Fruit fly (Drosophila melanogaster) whole organism, embryonic: Measurements from ENCODE around the gene Secp43.
A peak's percentile ranks its signal among the peaks of the same experiment; 100 is the strongest.

ENCODE experiments used
- Antp ChIP-seq: fragments of 200-800 bp; sonication (Bioruptor generic); optimal IDR thresholded peaks from 3 replicates; lab custom pipeline; 2016; ENCODE audit warnings: missing biosample characterization, missing genetic modification characterization
- Atf6 ChIP-seq: fragments of 200-800 bp; sonication (Bioruptor generic); IDR thresholded peaks from 2 replicates; pipeline ENCODE4 v1.3.6; 2022; ENCODE audit warnings: missing biosample characterization, missing genetic modification characterization
- Blimp-1 ChIP-seq: fragments of 200-800 bp; sonication (Bioruptor generic); optimal IDR thresholded peaks from 3 replicates; lab custom pipeline; 2018; ENCODE audit warnings: missing biosample characterization, missing genetic modification characterization, mild to moderate bottlenecking, moderate library complexity, missing genetic modification reagents
- CG10209 ChIP-seq: fragments of 200-800 bp; sonication (Bioruptor generic); optimal IDR thresholded peaks from 3 replicates; lab custom pipeline; 2017; ENCODE audit warnings: missing biosample characterization, mild to moderate bottlenecking, missing genetic modification characterization, missing genetic modification reagents
- CG10267 ChIP-seq: fragments of 200-800 bp; sonication (Bioruptor generic); optimal IDR thresholded peaks from 2 replicates; lab custom pipeline; 2018; ENCODE audit warnings: missing biosample characterization, mild to moderate bottlenecking, missing genetic modification characterization, moderate library complexity
- CG10431 ChIP-seq: fragments of 200-800 bp; sonication (Bioruptor generic); optimal IDR thresholded peaks from 3 replicates; lab custom pipeline; 2018; ENCODE audit warnings: missing biosample characterization, mild to moderate bottlenecking, missing genetic modification characterization
- CG10543 ChIP-seq: fragments of 200-800 bp; sonication (Bioruptor generic); optimal IDR thresholded peaks from 3 replicates; lab custom pipeline; 2017; ENCODE audit warnings: missing biosample characterization, mild to moderate bottlenecking, missing genetic modification characterization, moderate library complexity
- CG1233 ChIP-seq: fragments of 200-800 bp; sonication (Bioruptor generic); optimal IDR thresholded peaks from 4 replicates; lab custom pipeline; 2018; ENCODE audit warnings: missing biosample characterization, mild to moderate bottlenecking, missing genetic modification characterization
- CG13123 ChIP-seq: fragments of 200-800 bp; sonication (Bioruptor generic); optimal IDR thresholded peaks from 2 replicates; lab custom pipeline; 2016; ENCODE audit warnings: missing biosample characterization, missing genetic modification characterization
- CG15011 ChIP-seq: fragments of 200-800 bp; sonication (Bioruptor generic); optimal IDR thresholded peaks from 3 replicates; lab custom pipeline; 2018; ENCODE audit warnings: missing biosample characterization, mild to moderate bottlenecking, missing genetic modification characterization
- CG1602 ChIP-seq: fragments of 200-800 bp; sonication (Bioruptor generic); optimal IDR thresholded peaks from 3 replicates; lab custom pipeline; 2016; ENCODE audit warnings: missing biosample characterization, missing genetic modification characterization
- CG17186 ChIP-seq: fragments of 200-800 bp; sonication (Bioruptor generic); optimal IDR thresholded peaks from 3 replicates; lab custom pipeline; 2017; ENCODE audit warnings: missing biosample characterization, missing genetic modification reagents, missing genetic modification characterization
- CG2116 ChIP-seq: fragments of 200-800 bp; sonication (Bioruptor generic); optimal IDR thresholded peaks from 3 replicates; lab custom pipeline; 2018; ENCODE audit warnings: missing biosample characterization, mild to moderate bottlenecking, missing genetic modification characterization
- CG34224 ChIP-seq: fragments of 200-800 bp; sonication (Bioruptor generic); IDR thresholded peaks from 3 replicates; pipeline ENCODE4 v1.3.6; 2022; ENCODE audit warnings: missing biosample characterization, missing genetic modification characterization; ENCODE audit not compliant: partially characterized antibody
- CG3995 ChIP-seq: fragments of 200-800 bp; sonication (Bioruptor generic); optimal IDR thresholded peaks from 3 replicates; lab custom pipeline; 2016; ENCODE audit warnings: missing biosample characterization, missing genetic modification characterization
- CG4360 ChIP-seq: fragments of 200-800 bp; sonication (Bioruptor generic); IDR thresholded peaks from 2 replicates; pipeline ENCODE4 v1.3.6; 2022; ENCODE audit warnings: missing biosample characterization, missing genetic modification characterization
- CG43689 ChIP-seq: fragments of 200-800 bp; sonication (Bioruptor generic); IDR thresholded peaks from 2 replicates; pipeline ENCODE4 v1.3.6; 2022; ENCODE audit warnings: missing biosample characterization, missing genetic modification characterization
- CG4854 ChIP-seq: fragments of 200-800 bp; sonication (Bioruptor generic); optimal IDR thresholded peaks from 2 replicates; lab custom pipeline; 2016; ENCODE audit warnings: missing biosample characterization, missing genetic modification characterization, inconsistent platforms
- CG5180 ChIP-seq: fragments of 200-800 bp; sonication (Bioruptor generic); optimal IDR thresholded peaks from 3 replicates; lab custom pipeline; 2017; ENCODE audit warnings: missing biosample characterization, missing genetic modification characterization, mild to moderate bottlenecking, moderate library complexity, missing genetic modification reagents
- CG5245 ChIP-seq: fragments of 200-800 bp; sonication (Bioruptor generic); optimal IDR thresholded peaks from 3 replicates; lab custom pipeline; 2016; ENCODE audit warnings: missing biosample characterization, missing genetic modification characterization
- CG6254 ChIP-seq: fragments of 200-800 bp; sonication (Bioruptor generic); optimal IDR thresholded peaks from 3 replicates; lab custom pipeline; 2017; ENCODE audit warnings: mild to moderate bottlenecking, missing biosample characterization, missing genetic modification reagents, missing genetic modification characterization
- CG6689 ChIP-seq: fragments of 200-800 bp; sonication (Bioruptor generic); IDR thresholded peaks from 2 replicates; pipeline ENCODE4 v1.3.6; 2022; ENCODE audit warnings: missing biosample characterization, missing genetic modification characterization
- CG6765 ChIP-seq: fragments of 200-800 bp; sonication (Bioruptor generic); optimal IDR thresholded peaks from 3 replicates; lab custom pipeline; 2017; ENCODE audit warnings: missing biosample characterization, mild to moderate bottlenecking, missing genetic modification characterization
- CG7372 ChIP-seq: fragments of 200-800 bp; sonication (Bioruptor generic); IDR thresholded peaks from 2 replicates; pipeline ENCODE4 v1.3.6; 2022; ENCODE audit warnings: missing biosample characterization, missing genetic modification characterization
- Camta ChIP-seq: fragments of 200-800 bp; sonication (Bioruptor generic); optimal IDR thresholded peaks from 2 replicates; lab custom pipeline; 2016; ENCODE audit warnings: missing biosample characterization, missing genetic modification characterization
- CoRest ChIP-seq: fragments of 200-800 bp; sonication (Bioruptor generic); optimal IDR thresholded peaks from 3 replicates; lab custom pipeline; 2018; ENCODE audit warnings: missing biosample characterization, mild to moderate bottlenecking, missing genetic modification characterization, moderate library complexity
- Doc2 ChIP-seq: fragments of 200-800 bp; sonication (Bioruptor generic); IDR thresholded peaks from 2 replicates; pipeline ENCODE4 v1.3.6; 2022; ENCODE audit warnings: missing biosample characterization, missing genetic modification characterization
- ERR ChIP-seq: fragments of 200-800 bp; sonication (Bioruptor generic); optimal IDR thresholded peaks from 2 replicates; lab custom pipeline; 2016; ENCODE audit warnings: missing biosample characterization, missing genetic modification characterization
- Elba2 ChIP-seq: fragments of 200-800 bp; sonication (Bioruptor generic); optimal IDR thresholded peaks from 3 replicates; lab custom pipeline; 2016; ENCODE audit warnings: missing biosample characterization, missing genetic modification characterization
- HLH4C ChIP-seq: fragments of 200-800 bp; sonication (Bioruptor generic); IDR thresholded peaks from 3 replicates; pipeline ENCODE4 v1.3.6; 2022; ENCODE audit warnings: missing biosample characterization, missing genetic modification characterization; ENCODE audit not compliant: partially characterized antibody
- MBD-R2 ChIP-seq: fragments of 200-800 bp; sonication (Bioruptor generic); IDR thresholded peaks from 2 replicates; pipeline ENCODE4 v1.3.6; 2022; ENCODE audit warnings: missing biosample characterization, missing genetic modification characterization
- NC2β ChIP-seq: fragments of 200-800 bp; sonication (Bioruptor generic); optimal IDR thresholded peaks from 2 replicates; lab custom pipeline; 2016; ENCODE audit warnings: missing biosample characterization, missing genetic modification characterization
- Pdp1 ChIP-seq, 2 experiments: fragments of 200-800 bp; sonication (Bioruptor generic); optimal IDR thresholded peaks; 3 replicates each; lab custom pipeline; 2016; ENCODE audit warnings: missing biosample characterization in 2 of 2, missing genetic modification characterization in 2 of 2, mild to moderate bottlenecking in 1 of 2, moderate library complexity in 1 of 2
- Stat92E ChIP-seq, 3 experiments: fragments of >200 bp in 2 of 3; fragments of 200-800 bp in 1 of 3; sonication (Bioruptor generic) in 1 of 3; optimal IDR thresholded peaks; 2 replicates each; lab custom pipeline; 2017 to 2019; ENCODE audit warnings: missing biosample characterization in 3 of 3, missing genetic modification characterization in 3 of 3, mild to moderate bottlenecking in 1 of 3, moderate library complexity in 1 of 3
- Usf ChIP-seq: fragments of 200-800 bp; sonication (Bioruptor generic); optimal IDR thresholded peaks from 2 replicates; lab custom pipeline; 2017; ENCODE audit warnings: missing genotype, missing biosample characterization, missing genetic modification characterization
- ato ChIP-seq: fragments of 200-800 bp; sonication (Bioruptor generic); IDR thresholded peaks from 2 replicates; pipeline ENCODE4 v1.3.6; 2022; ENCODE audit warnings: missing biosample characterization, missing genetic modification characterization; ENCODE audit not compliant: partially characterized antibody
- bbx ChIP-seq: fragments of 200-800 bp; sonication (Bioruptor generic); IDR thresholded peaks from 2 replicates; pipeline ENCODE4 v1.3.6; 2022; ENCODE audit warnings: missing biosample characterization, missing genetic modification characterization; ENCODE audit not compliant: partially characterized antibody
- cg ChIP-seq: fragments of 200-800 bp; sonication (Bioruptor generic); optimal IDR thresholded peaks from 3 replicates; lab custom pipeline; 2019; ENCODE audit warnings: missing biosample characterization, mild to moderate bottlenecking, missing genetic modification characterization, moderate library complexity
- cwo ChIP-seq: fragments of 200-800 bp; sonication (Bioruptor generic); optimal IDR thresholded peaks from 3 replicates; lab custom pipeline; 2017; ENCODE audit warnings: missing biosample characterization, missing genetic modification characterization, mild to moderate bottlenecking, moderate library complexity, missing genetic modification reagents
- da ChIP-seq: fragments of 200-800 bp; sonication (Bioruptor generic); optimal IDR thresholded peaks from 2 replicates; lab custom pipeline; 2016; ENCODE audit warnings: missing biosample characterization, missing genetic modification characterization
- en ChIP-seq: fragments of 200-800 bp; sonication (Bioruptor generic); optimal IDR thresholded peaks from 2 replicates; lab custom pipeline; 2016; ENCODE audit warnings: missing biosample characterization, missing genetic modification characterization
- gsb-n ChIP-seq: fragments of 200-800 bp; sonication (Bioruptor generic); optimal IDR thresholded peaks from 3 replicates; lab custom pipeline; 2018; ENCODE audit warnings: missing biosample characterization, mild to moderate bottlenecking, missing genetic modification characterization
- kay ChIP-seq: fragments of 200-800 bp; sonication (Bioruptor generic); optimal IDR thresholded peaks from 2 replicates; lab custom pipeline; 2016; ENCODE audit warnings: missing biosample characterization, missing genetic modification characterization
- klu ChIP-seq: fragments of 200-800 bp; sonication (Bioruptor generic); IDR thresholded peaks from 2 replicates; pipeline ENCODE4 v1.3.6; 2022; ENCODE audit warnings: missing biosample characterization, missing genetic modification characterization
- nom ChIP-seq: fragments of 200-800 bp; sonication (Bioruptor generic); optimal IDR thresholded peaks from 2 replicates; lab custom pipeline; 2017; ENCODE audit warnings: missing biosample characterization, missing genetic modification characterization, mild to moderate bottlenecking, moderate library complexity, missing genetic modification reagents
- pb ChIP-seq: fragments of 200-800 bp; sonication (Bioruptor generic); optimal IDR thresholded peaks from 3 replicates; lab custom pipeline; 2016; ENCODE audit warnings: missing biosample characterization, missing genetic modification characterization
- sna ChIP-seq: fragments of 200-800 bp; sonication (Bioruptor generic); IDR thresholded peaks from 2 replicates; pipeline ENCODE4 v1.3.6; 2022; ENCODE audit warnings: missing biosample characterization, missing genetic modification characterization; ENCODE audit not compliant: partially characterized antibody
- stc ChIP-seq: fragments of 200-800 bp; sonication (Bioruptor generic); IDR thresholded peaks from 2 replicates; pipeline ENCODE4 v1.3.6; 2022; ENCODE audit warnings: missing biosample characterization, missing genetic modification characterization
- zen ChIP-seq: fragments of 200-800 bp; sonication (Bioruptor generic); optimal IDR thresholded peaks from 3 replicates; lab custom pipeline; 2018; ENCODE audit warnings: missing biosample characterization, mild to moderate bottlenecking, missing genetic modification characterization, moderate library complexity

Gene Secp43

DNA sequence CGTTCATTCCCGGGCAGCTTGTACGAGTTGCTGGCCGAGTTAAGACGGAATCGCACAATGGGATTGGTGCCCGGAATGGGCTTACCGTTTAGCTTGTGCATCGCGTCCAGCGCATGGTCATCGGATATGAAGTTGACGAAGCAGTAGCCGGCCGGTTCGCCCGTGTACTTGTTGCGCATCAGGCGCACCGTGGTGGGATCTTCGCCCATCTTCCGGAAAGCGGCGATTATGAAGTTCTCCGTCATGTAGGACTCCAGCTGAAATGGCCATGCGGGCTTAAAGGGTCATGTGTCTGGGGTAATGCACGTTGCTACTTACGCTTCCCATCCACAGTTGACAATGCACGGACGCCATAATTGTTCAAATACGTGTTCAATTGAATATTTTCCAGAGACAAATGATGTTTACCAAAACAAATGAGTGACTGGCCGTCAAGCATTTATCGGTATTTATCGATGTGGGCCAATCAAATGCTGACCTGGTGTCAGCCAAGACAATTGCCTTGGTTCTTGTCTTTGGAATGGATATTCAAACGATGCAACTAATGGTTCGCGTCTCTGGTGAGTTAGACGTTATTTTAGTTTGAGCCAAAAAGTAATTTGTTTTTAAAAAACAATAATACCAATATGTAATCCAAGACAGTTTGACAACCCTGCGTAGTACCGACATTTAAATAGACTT lies at the start of gene Secp43, which contains the start of gene ND-B8 (continued):
- TF ChIP-seq Camta (GFP tag; lab: Kevin White, UChicago) = no peak
- peak; percentile 36 for TF ChIP-seq CoRest (tag; lab: Kevin White, UChicago)
- TF ChIP-seq CG2116 = peak; percentile 98
- TF ChIP-seq HLH4C (GFP tag; lab: Robert Waterston, UW) = peak; percentile 86
- no peak for TF ChIP-seq CG43689
- TF ChIP-seq Atf6 (GFP tag; lab: Robert Waterston, UW) = 0 out of 2 replicates have a peak, but pooled peaks have one; percentile 13
- TF ChIP-seq CG10543 (GFP tag; lab: Kevin White, UChicago) = no peak
- no peak for TF ChIP-seq Usf (GFP tag; lab: Kevin White, UChicago)
- no peak for TF ChIP-seq klu (GFP tag; lab: Robert Waterston, UW)
- TF ChIP-seq stc (GFP tag; lab: Robert Waterston, UW) = no peak
- TF ChIP-seq CG5180 (GFP tag; lab: Kevin White, UChicago) = no peak
- peak; percentile 93 for TF ChIP-seq MBD-R2 (GFP tag; lab: Robert Waterston, UW)
- TF ChIP-seq bbx (GFP tag; lab: Robert Waterston, UW) = peak; percentile 81
- no peak for TF ChIP-seq CG10431 (GFP tag; lab: Kevin White, UChicago)
- TF ChIP-seq nom (GFP tag; lab: Kevin White, UChicago) = no peak
- no peak for TF ChIP-seq Elba2
- TF ChIP-seq CG1233 (GFP tag; lab: Kevin White, UChicago) = no peak
- TF ChIP-seq da (GFP tag; lab: Kevin White, UChicago) = no peak
- no peak for TF ChIP-seq CG6254 (GFP tag; lab: Kevin White, UChicago)
- TF ChIP-seq NC2β (GFP tag; lab: Kevin White, UChicago) = no peak
- no peak for TF ChIP-seq CG4854 (GFP tag; lab: Kevin White, UChicago)
- no peak for TF ChIP-seq Stat92E (GFP tag; optimal IDR thresholded peaks at IDR 0.05; lab: Kevin White, UChicago)
- no peak for TF ChIP-seq CG7372
- no peak for TF ChIP-seq CG6689 (GFP tag; lab: Robert Waterston, UW)
- peak; percentile 44; the same call in 1 of the 2 replicates for TF ChIP-seq sna (GFP tag; lab: Robert Waterston, UW)
- TF ChIP-seq CG13123 (GFP tag; lab: Kevin White, UChicago) = no peak
- peak; percentile 62 for TF ChIP-seq CG34224 (GFP tag; lab: Robert Waterston, UW)
- TF ChIP-seq en (GFP tag; lab: Kevin White, UChicago) = no peak
- no peak for TF ChIP-seq CG1602
- no peak for TF ChIP-seq pb (GFP tag; lab: Kevin White, UChicago)
- no peak for TF ChIP-seq CG3995 (GFP tag; lab: Kevin White, UChicago)
- TF ChIP-seq CG6765 (GFP tag; lab: Kevin White, UChicago) = no peak
- TF ChIP-seq Blimp-1 (GFP tag; lab: Kevin White, UChicago) = no peak
- TF ChIP-seq Doc2 (GFP tag; lab: Robert Waterston, UW) = no peak
- TF ChIP-seq zen (tag; lab: Kevin White, UChicago) = peak; percentile 59
- no peak for TF ChIP-seq gsb-n (tag; lab: Kevin White, UChicago)
- TF ChIP-seq cwo = no peak
- TF ChIP-seq kay = no peak
- peak; percentile 49 for TF ChIP-seq CG17186 (GFP tag; lab: Kevin White, UChicago)
- no peak for TF ChIP-seq cg (GFP tag; lab: Kevin White, UChicago)
- TF ChIP-seq ERR (GFP tag; lab: Kevin White, UChicago) = no peak
- no peak for TF ChIP-seq CG10209
- TF ChIP-seq Antp = no peak
- TF ChIP-seq CG10267 (tag; lab: Kevin White, UChicago) = peak; percentile 54
- TF ChIP-seq CG5245 (GFP tag; lab: Kevin White, UChicago) = no peak
- peak; percentile 77 for TF ChIP-seq ato (GFP tag; lab: Robert Waterston, UW)
- no peak for TF ChIP-seq CG4360
- TF ChIP-seq CG15011 (GFP tag; lab: Kevin White, UChicago) = no peak
- TF ChIP-seq Pdp1 (GFP tag; optimal IDR thresholded peaks at IDR 0.05; lab: Kevin White, UChicago) = peak in 1 of 2 experiments; percentile 44
